Fruit fly (Drosophila melanogaster) whole organism, embryonic: Measurements from ENCODE around the gene Irk1.

Source experiments
- BtbVII ChIP-seq: fragments of 200-800 bp; sonication (Bioruptor generic); optimal IDR thresholded peaks from 3 replicates; lab custom pipeline; 2017; ENCODE audit warnings: missing biosample characterization, mild to moderate bottlenecking, missing genetic modification characterization
- CG10267 ChIP-seq: fragments of 200-800 bp; sonication (Bioruptor generic); optimal IDR thresholded peaks from 2 replicates; lab custom pipeline; 2018; ENCODE audit warnings: missing biosample characterization, mild to moderate bottlenecking, missing genetic modification characterization, moderate library complexity
- CG11504 ChIP-seq: fragments of 200-800 bp; sonication (Bioruptor generic); optimal IDR thresholded peaks from 3 replicates; lab custom pipeline; 2019; ENCODE audit warnings: missing biosample characterization, mild to moderate bottlenecking, missing genetic modification characterization, moderate library complexity
- CG17829 ChIP-seq: fragments of 200-800 bp; optimal IDR thresholded peaks from 2 replicates; lab custom pipeline; 2019; ENCODE audit warnings: missing biosample characterization, mild to moderate bottlenecking, missing genetic modification characterization, moderate library complexity
- CG33557 ChIP-seq: fragments of 200-800 bp; sonication (Bioruptor generic); optimal IDR thresholded peaks from 2 replicates; lab custom pipeline; 2019; ENCODE audit warnings: missing biosample characterization, mild to moderate bottlenecking, missing genetic modification characterization, moderate library complexity
- CG34422 ChIP-seq: fragments of 200-800 bp; sonication (Bioruptor generic); IDR thresholded peaks from 3 replicates; pipeline ENCODE4 v1.3.6; 2022; ENCODE audit warnings: missing biosample characterization, missing genetic modification characterization
- CG4730 ChIP-seq: fragments of 200-800 bp; sonication (Bioruptor generic); IDR thresholded peaks from 2 replicates; pipeline ENCODE4 v1.3.6; 2022; ENCODE audit warnings: missing biosample characterization, missing genetic modification characterization
- CkIIα-i1 ChIP-seq: fragments of 200-800 bp; sonication (Bioruptor generic); IDR thresholded peaks from 2 replicates; pipeline ENCODE4 v1.3.6; 2022; ENCODE audit warnings: missing biosample characterization, missing genetic modification characterization
- D19B ChIP-seq: fragments of 200-800 bp; sonication (Bioruptor generic); optimal IDR thresholded peaks from 2 replicates; lab custom pipeline; 2017; ENCODE audit warnings: missing biosample characterization, mild to moderate bottlenecking, missing genetic modification characterization
- Dfd ChIP-seq, 2 experiments: fragments of >200 bp; optimal IDR thresholded peaks; 2 replicates each; lab custom pipeline; 2017; ENCODE audit warnings: missing biosample characterization in 2 of 2, missing genetic modification characterization in 2 of 2
- Sry-δ ChIP-seq: fragments of 200-800 bp; sonication (Bioruptor generic); optimal IDR thresholded peaks from 2 replicates; lab custom pipeline; 2016; ENCODE audit warnings: missing biosample characterization, missing genetic modification characterization
- inv ChIP-seq: fragments of 200-800 bp; sonication (Bioruptor generic); IDR thresholded peaks from 2 replicates; pipeline ENCODE4 v1.3.6; 2022; ENCODE audit warnings: missing biosample characterization, missing genetic modification characterization; ENCODE audit not compliant: partially characterized antibody
- row ChIP-seq: fragments of 200-800 bp; sonication (Bioruptor generic); IDR thresholded peaks from 3 replicates; pipeline ENCODE4 v1.3.6; 2022; ENCODE audit warnings: missing biosample characterization, missing genetic modification characterization

DNA sequence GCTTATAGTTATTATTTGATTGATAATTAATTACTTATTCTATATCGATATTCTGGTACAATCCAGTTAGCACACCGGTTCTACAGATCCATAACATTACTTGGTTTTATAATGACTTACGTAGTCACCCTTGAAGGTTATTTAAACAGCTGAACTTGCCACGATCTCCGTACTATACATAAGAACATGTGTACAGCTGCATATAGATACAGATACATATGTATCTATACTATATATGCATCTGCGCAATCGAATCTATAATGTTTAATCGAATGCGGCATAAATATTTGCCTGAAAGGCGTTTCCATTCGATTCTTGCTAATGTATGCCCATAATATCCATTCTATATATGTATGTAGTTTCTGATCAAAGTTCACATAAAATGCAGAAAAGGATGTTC, 11.2 kb downstream of the Irk1 start:
- no peak for TF ChIP-seq inv
- no peak for TF ChIP-seq D19B (GFP tag; lab: Kevin White, UChicago)
- no peak for TF ChIP-seq CG33557 (GFP tag; lab: Kevin White, UChicago)
- no peak for TF ChIP-seq Sry-δ
- TF ChIP-seq row (GFP tag; lab: Robert Waterston, UW) = no peak
- no peak for TF ChIP-seq CkIIα-i1 (GFP tag; lab: Robert Waterston, UW)
- TF ChIP-seq Dfd (GFP tag; optimal IDR thresholded peaks at IDR 0.05; lab: Kevin White, UChicago) = no peak
- no peak for TF ChIP-seq CG17829
- TF ChIP-seq CG11504 (tag; lab: Kevin White, UChicago) = no peak
- no peak for TF ChIP-seq CG10267
- TF ChIP-seq BtbVII = peak; percentile 16
- TF ChIP-seq CG34422 (GFP tag; lab: Robert Waterston, UW) = no peak
- no peak for TF ChIP-seq CG4730
